Worm (Caenorhabditis elegans): ENCODE measurements around the gene txt-1.

Gene txt-1

ce11 chrII:108865-109264 lies 2.9 kb downstream of the txt-1 start, which contains the start of gene C50D2.2:
Gene C50D2.2, plus strand, starts transcription at chrII:109165.
- TF ChIP-seq C06A6.2 (GFP tag; conservative IDR thresholded peaks at IDR 0.05) (no peak), lsl-1 (GFP tag; optimal IDR thresholded peaks at IDR 0.05) (no peak), F39B2.1 (GFP tag; IDR thresholded peaks at IDR 0.05) (no peak), lin-40 (tag; optimal IDR thresholded peaks at IDR 0.05) (no peak)

DNA sequence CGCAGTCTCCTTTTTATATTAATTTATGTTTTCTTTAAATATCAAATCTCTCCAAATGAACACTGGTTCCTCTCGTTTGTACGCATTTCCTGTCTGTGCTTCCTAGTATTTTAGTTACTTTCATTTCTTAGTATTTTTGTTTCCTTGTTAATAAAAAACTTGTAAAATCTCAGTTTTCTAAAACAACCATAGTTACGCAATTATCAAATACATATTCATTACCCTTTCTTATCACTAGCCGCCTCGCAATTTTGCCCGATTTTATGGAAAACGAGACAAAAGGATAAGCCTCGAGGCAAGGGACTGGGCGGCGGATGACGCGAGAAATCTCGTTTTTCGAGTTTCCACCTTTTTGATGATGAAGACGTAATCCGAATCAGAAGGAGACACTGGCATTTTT lies 5.3 kb downstream of the txt-1 start, which contains the start of gene C50D2.1:
Gene C50D2.1, plus strand, starts transcription at position 301 of the 400 bp plus-strand sequence.
- TF ChIP-seq ztf-18 (tag; optimal IDR thresholded peaks at IDR 0.05) (no peak), ceh-91 (GFP tag; IDR thresholded peaks at IDR 0.05) (no peak), F57C9.4 (tag; optimal IDR thresholded peaks at IDR 0.05) (no peak), ztf-22 (GFP tag; optimal IDR thresholded peaks at IDR 0.05) (no peak), lin-40 (tag; optimal IDR thresholded peaks at IDR 0.05) (no peak), zfh-2 (GFP tag; conservative IDR thresholded peaks at IDR 0.05) (no peak), zim-3 (tag; optimal IDR thresholded peaks at IDR 0.05) (no peak), ceh-100 (GFP tag; IDR thresholded peaks at IDR 0.05) (no peak), sdz-38 (tag; optimal IDR thresholded peaks at IDR 0.05) (no peak), mxl-1 (tag; optimal IDR thresholded peaks at IDR 0.05) (no peak)

DNA sequence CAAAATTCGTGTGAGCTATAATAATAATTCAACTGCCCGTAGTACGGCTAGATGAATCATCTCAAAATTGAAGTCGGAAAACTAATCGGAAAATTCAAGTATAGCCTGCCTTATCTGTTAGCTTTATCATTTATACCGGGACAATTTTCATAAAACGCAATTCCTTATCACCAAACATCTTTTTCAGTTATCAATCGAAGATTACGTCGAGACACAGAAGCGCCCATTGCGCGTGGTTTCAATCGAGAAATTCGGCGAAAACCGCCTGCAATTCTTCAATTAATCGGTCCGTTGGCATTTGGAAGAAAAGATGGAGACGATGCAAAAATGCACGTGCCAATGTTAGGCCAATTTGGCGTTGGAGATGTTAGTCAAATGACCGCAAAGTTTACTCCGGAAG lies 6.2 kb downstream of the txt-1 start:
- TF ChIP-seq snpc-1.1 (tag; optimal IDR thresholded peaks at IDR 0.05; ENCODE audit: insufficient read depth) = no peak
- no peak for TF ChIP-seq attf-5 (GFP tag; optimal IDR thresholded peaks at IDR 0.05)
- TF ChIP-seq hsf-1 (GFP tag; IDR thresholded peaks at IDR 0.05) = no peak
- TF ChIP-seq F57A8.1 (GFP tag; optimal IDR thresholded peaks at IDR 0.05) = no peak
- TF ChIP-seq mcd-1 (GFP tag; IDR thresholded peaks at IDR 0.05) = no peak
- no peak for TF ChIP-seq pbrm-1 (GFP tag; IDR thresholded peaks at IDR 0.05)
- TF ChIP-seq nhr-27 (tag; optimal IDR thresholded peaks at IDR 0.05) = no peak
- no peak for TF ChIP-seq nhr-120 (GFP tag; IDR thresholded peaks at IDR 0.05)
- no peak for TF ChIP-seq zim-3 (tag; optimal IDR thresholded peaks at IDR 0.05)
- TF ChIP-seq zfh-2 (GFP tag; conservative IDR thresholded peaks at IDR 0.05) = no peak
- no peak for TF ChIP-seq lin-54 (GFP tag; optimal IDR thresholded peaks at IDR 0.05)
- no peak for TF ChIP-seq T26A5.8 (tag; optimal IDR thresholded peaks at IDR 0.05)
- TF ChIP-seq repo-1 (tag; optimal IDR thresholded peaks at IDR 0.05) = no peak
- no peak for TF ChIP-seq let-607 (tag; optimal IDR thresholded peaks at IDR 0.05)
- no peak for TF ChIP-seq ets-4 (GFP tag; optimal IDR thresholded peaks at IDR 0.05)
- TF ChIP-seq F33H1.4 (GFP tag; IDR thresholded peaks at IDR 0.05) = no peak
- no peak for TF ChIP-seq dox-1 (GFP tag; IDR thresholded peaks at IDR 0.05)

DNA sequence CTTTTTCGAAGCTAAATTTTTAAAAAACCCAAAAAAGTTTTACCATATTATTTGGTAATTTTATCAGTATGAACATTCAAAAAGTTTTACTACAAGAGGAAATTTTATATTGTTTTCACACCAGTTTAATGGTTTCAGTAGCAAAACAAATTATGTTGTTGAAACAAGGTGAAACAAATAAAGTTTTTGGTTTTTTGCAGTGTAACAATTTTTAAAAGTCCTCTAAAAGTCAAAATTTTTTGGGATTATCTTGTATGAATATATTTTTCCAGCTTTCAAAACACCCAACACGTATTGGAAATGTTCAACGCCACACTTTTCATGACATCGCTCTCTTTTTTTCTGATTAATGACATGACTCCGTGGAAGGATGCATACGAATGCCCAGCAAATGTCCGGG lies 10.9 kb downstream of the txt-1 start, which contains the start of gene srt-54:
Gene srt-54, plus strand, starts transcription at position 301 of the 400 bp plus-strand sequence.
- no peak for TF ChIP-seq hmg-20 (GFP tag; IDR thresholded peaks at IDR 0.05)
- TF ChIP-seq chd-7 (tag; optimal IDR thresholded peaks at IDR 0.05) = no peak
- no peak for TF ChIP-seq C06A6.2 (GFP tag; conservative IDR thresholded peaks at IDR 0.05)
- no peak for TF ChIP-seq F49E8.2 (tag; optimal IDR thresholded peaks at IDR 0.05; ENCODE audit: insufficient read depth)
- no peak for TF ChIP-seq F39B2.1 (GFP tag; IDR thresholded peaks at IDR 0.05)
- TF ChIP-seq K12H6.12 (tag; optimal IDR thresholded peaks at IDR 0.05) = no peak
- no peak for TF ChIP-seq nhr-80 (tag; optimal IDR thresholded peaks at IDR 0.05)
- no peak for TF ChIP-seq F23B12.7 (tag; optimal IDR thresholded peaks at IDR 0.05; ENCODE audit: insufficient read depth)
- TF ChIP-seq xnd-1 (tag; optimal IDR thresholded peaks at IDR 0.05) = no peak
- no peak for TF ChIP-seq B0336.3 (GFP tag; IDR thresholded peaks at IDR 0.05)
- TF ChIP-seq Y79H2A.3 (GFP tag; conservative IDR thresholded peaks at IDR 0.05) = no peak
- TF ChIP-seq mel-28 (tag; optimal IDR thresholded peaks at IDR 0.05; ENCODE audit: borderline replicate concordance) = no peak
- no peak for TF ChIP-seq hsf-1 (GFP tag; IDR thresholded peaks at IDR 0.05)
- no peak for TF ChIP-seq somi-1 (GFP tag; optimal IDR thresholded peaks at IDR 0.05)
- TF ChIP-seq ceh-58 (GFP tag; IDR thresholded peaks at IDR 0.05) = no peak
- no peak for TF ChIP-seq snpc-1.1 (tag; optimal IDR thresholded peaks at IDR 0.05; ENCODE audit: insufficient read depth)
- TF ChIP-seq F52B5.7 (tag; optimal IDR thresholded peaks at IDR 0.05) = no peak

All from whole organism, young adult.